Worm (Caenorhabditis elegans) whole organism, L4 larva: ENCODE measurements around the gene F49E11.7.

Experiments
- F49E8.2 ChIP-seq: sonication (generic microtip); optimal IDR thresholded peaks from 2 replicates; lab custom pipeline; 2016; ENCODE audit warnings: missing compliant biosample characterization, mild to moderate bottlenecking, missing genetic modification characterization, borderline replicate concordance
- T26A8.4 ChIP-seq: fragments of 200-800 bp; sonication (Bioruptor generic); IDR thresholded peaks from 2 replicates; pipeline ENCODE4 v1.3.6; 2022; ENCODE audit warnings: missing genetic modification characterization, missing compliant biosample characterization
- Y105C5A.15 ChIP-seq: fragments of 200-800 bp; sonication (Bioruptor generic); IDR thresholded peaks from 2 replicates; pipeline ENCODE4 v1.3.6; 2022; ENCODE audit warnings: missing genetic modification characterization, missing compliant biosample characterization
- Y5F2A.4 ChIP-seq: fragments of 200-800 bp; sonication (Bioruptor generic); optimal IDR thresholded peaks from 2 replicates; lab custom pipeline; 2018; ENCODE audit warnings: mild to moderate bottlenecking, missing genetic modification characterization, missing compliant biosample characterization
- Y75B8A.6 ChIP-seq: fragments of 200-800 bp; sonication (Bioruptor generic); IDR thresholded peaks from 2 replicates; pipeline ENCODE4 v1.3.6; 2022; ENCODE audit warnings: missing genetic modification reagents, missing genetic modification characterization, missing compliant biosample characterization
- aha-1 ChIP-seq: fragments of 150-350 bp; peaks from one replicate; lab custom pipeline; 2014; ENCODE audit warnings: missing biosample characterization, missing genetic modification characterization
- arid-1 ChIP-seq: fragments of 200-800 bp; sonication (Bioruptor generic); conservative IDR thresholded peaks from 2 replicates; pipeline ENCODE4 v1.3.6; 2022; ENCODE audit warnings: missing genetic modification reagents, missing genetic modification characterization, missing compliant biosample characterization
- attf-4 ChIP-seq: sonication (generic microtip); optimal IDR thresholded peaks from 3 replicates; lab custom pipeline; 2017; ENCODE audit warnings: missing biosample characterization, missing genetic modification characterization
- ceh-20 ChIP-seq: fragments of 200-800 bp; sonication (Bioruptor generic); IDR thresholded peaks from 2 replicates; pipeline ENCODE4 v1.3.6; 2022; ENCODE audit warnings: missing genetic modification reagents, missing genetic modification characterization, missing compliant biosample characterization
- ceh-44 ChIP-seq: fragments of 200-800 bp; sonication (Bioruptor generic); IDR thresholded peaks from 2 replicates; pipeline ENCODE4 v1.3.6; 2022; ENCODE audit warnings: missing genetic modification reagents, missing genetic modification characterization, missing compliant biosample characterization
- ceh-62 ChIP-seq: sonication (generic microtip); optimal IDR thresholded peaks from 2 replicates; lab custom pipeline; 2017; ENCODE audit warnings: missing biosample characterization, missing genetic modification characterization
- ces-1 ChIP-seq: fragments of 150-350 bp; sonication (generic microtip); optimal IDR thresholded peaks from 4 replicates; lab custom pipeline; 2014; ENCODE audit warnings: missing biosample characterization, missing genetic modification reagents, missing genetic modification characterization
- cey-2 ChIP-seq: sonication (generic microtip); optimal IDR thresholded peaks from 3 replicates; lab custom pipeline; 2017; ENCODE audit warnings: missing genetic modification characterization, mild to moderate bottlenecking, missing compliant biosample characterization, antibody characterized with exemption, borderline replicate concordance; ENCODE audit not compliant: insufficient read depth
- ctbp-1 ChIP-seq: fragments of 200-800 bp; sonication (Bioruptor generic); IDR thresholded peaks from 2 replicates; pipeline ENCODE4 v1.3.6; 2022; ENCODE audit warnings: missing genetic modification reagents, missing genetic modification characterization, missing compliant biosample characterization
- daf-8 ChIP-seq: fragments of 200-800 bp; sonication (Bioruptor generic); IDR thresholded peaks from 2 replicates; pipeline ENCODE4 v1.3.6; 2022; ENCODE audit warnings: missing genetic modification characterization, missing compliant biosample characterization
- dmd-6 ChIP-seq: fragments of 200-800 bp; sonication (Bioruptor generic); IDR thresholded peaks from 2 replicates; pipeline ENCODE4 v1.3.6; 2022; ENCODE audit warnings: missing genetic modification reagents, missing genetic modification characterization, missing compliant biosample characterization
- dmd-9 ChIP-seq: fragments of 200-800 bp; sonication (Bioruptor generic); IDR thresholded peaks from 2 replicates; pipeline ENCODE4 v1.3.6; 2022; ENCODE audit warnings: missing genetic modification reagents, missing genetic modification characterization, missing compliant biosample characterization
- duxl-1 ChIP-seq: sonication (generic microtip); optimal IDR thresholded peaks from 2 replicates; lab custom pipeline; 2016; ENCODE audit warnings: mild to moderate bottlenecking, missing genetic modification characterization, moderate library complexity, missing compliant biosample characterization; ENCODE audit not compliant: poor library complexity
- dve-1 ChIP-seq: sonication (generic microtip); optimal IDR thresholded peaks from 2 replicates; lab custom pipeline; 2017; ENCODE audit warnings: antibody characterized with exemption, mild to moderate bottlenecking, missing genetic modification characterization, missing compliant biosample characterization; ENCODE audit not compliant: insufficient read depth
- egl-27 ChIP-seq: sonication (generic microtip); optimal IDR thresholded peaks from 3 replicates; lab custom pipeline; 2017; ENCODE audit warnings: missing biosample characterization, missing genetic modification reagents, missing genetic modification characterization
- fkh-10 ChIP-seq: fragments of 150-350 bp; optimal IDR thresholded peaks from 2 replicates; lab custom pipeline; 2014; ENCODE audit warnings: missing biosample characterization, missing genetic modification reagents, missing genetic modification characterization
- fos-1 ChIP-seq: fragments of 150-350 bp; optimal IDR thresholded peaks from 2 replicates; lab custom pipeline; 2014; ENCODE audit warnings: missing biosample characterization, missing genetic modification characterization
- gei-8 ChIP-seq: fragments of 200-800 bp; sonication (Bioruptor generic); optimal IDR thresholded peaks from 2 replicates; lab custom pipeline; 2018; ENCODE audit warnings: mild to moderate bottlenecking, missing genetic modification characterization, missing compliant biosample characterization
- hlh-11 ChIP-seq: fragments of 200-800 bp; sonication (Bioruptor generic); optimal IDR thresholded peaks from 2 replicates; lab custom pipeline; 2018; ENCODE audit warnings: mild to moderate bottlenecking, missing genetic modification characterization, missing compliant biosample characterization
- hlh-30 ChIP-seq: sonication (generic microtip); optimal IDR thresholded peaks from 2 replicates; lab custom pipeline; 2017; ENCODE audit warnings: antibody characterized with exemption, mild to moderate bottlenecking, missing genetic modification characterization, missing compliant biosample characterization; ENCODE audit not compliant: insufficient read depth
- jun-1 ChIP-seq: fragments of 150-350 bp; optimal IDR thresholded peaks from 2 replicates; lab custom pipeline; 2014; ENCODE audit warnings: missing biosample characterization, missing genetic modification reagents, missing genetic modification characterization
- lin-1 ChIP-seq: fragments of 200-800 bp; sonication (Bioruptor generic); IDR thresholded peaks from 2 replicates; pipeline ENCODE4 v1.3.6; 2022; ENCODE audit warnings: missing genetic modification reagents, missing genetic modification characterization, missing compliant biosample characterization
- lin-13 ChIP-seq: fragments of 150-350 bp; optimal IDR thresholded peaks from 2 replicates; lab custom pipeline; 2014; ENCODE audit warnings: missing biosample characterization, missing genetic modification reagents, missing genetic modification characterization
- lin-15B ChIP-seq: fragments of 150-350 bp; sonication (generic microtip); optimal IDR thresholded peaks from 3 replicates; lab custom pipeline; 2014; ENCODE audit warnings: missing biosample characterization, missing genetic modification characterization
- lin-38 ChIP-seq: fragments of 200-800 bp; sonication (Bioruptor generic); IDR thresholded peaks from 2 replicates; pipeline ENCODE4 v1.3.6; 2022; ENCODE audit warnings: missing genetic modification reagents, missing genetic modification characterization, missing compliant biosample characterization
- mdl-1 ChIP-seq, 2 experiments: fragments of 150-350 bp in 1 of 2; sonication (generic microtip) in 1 of 2; optimal IDR thresholded peaks; 2 replicates each; lab custom pipeline; 2014 to 2017; ENCODE audit warnings: missing biosample characterization in 2 of 2, missing genetic modification characterization in 2 of 2
- mes-2 ChIP-seq: sonication (generic microtip); optimal IDR thresholded peaks from 2 replicates; lab custom pipeline; 2016; ENCODE audit warnings: missing genotype, mild to moderate bottlenecking, missing genetic modification characterization, missing compliant biosample characterization; ENCODE audit not compliant: poor library complexity, severe bottlenecking
- mxl-2 ChIP-seq: fragments of 200-800 bp; sonication (Bioruptor generic); conservative IDR thresholded peaks from 2 replicates; pipeline ENCODE4 v1.3.6; 2022; ENCODE audit warnings: missing genetic modification reagents, missing genetic modification characterization, missing compliant biosample characterization
- mxl-3 ChIP-seq: fragments of 200-800 bp; sonication (Bioruptor generic); optimal IDR thresholded peaks from 2 replicates; lab custom pipeline; 2018; ENCODE audit warnings: mild to moderate bottlenecking, missing genetic modification characterization, missing compliant biosample characterization
- nhr-102 ChIP-seq: sonication (generic microtip); optimal IDR thresholded peaks from 2 replicates; lab custom pipeline; 2016; ENCODE audit warnings: mild to moderate bottlenecking, missing genetic modification characterization, moderate library complexity, missing compliant biosample characterization
- nhr-11 ChIP-seq: fragments of 150-350 bp; optimal IDR thresholded peaks from 2 replicates; lab custom pipeline; 2014; ENCODE audit warnings: missing biosample characterization, missing genetic modification characterization
- nhr-111 ChIP-seq: fragments of 200-800 bp; sonication (Bioruptor generic); optimal IDR thresholded peaks from 2 replicates; lab custom pipeline; 2018; ENCODE audit warnings: mild to moderate bottlenecking, missing genetic modification characterization, missing compliant biosample characterization
- nhr-25 ChIP-seq: sonication (generic microtip); optimal IDR thresholded peaks from 2 replicates; lab custom pipeline; 2017; ENCODE audit warnings: missing genetic modification characterization, mild to moderate bottlenecking, missing compliant biosample characterization, antibody characterized with exemption, moderate library complexity, borderline replicate concordance; ENCODE audit not compliant: insufficient read depth
- nhr-28 ChIP-seq: fragments of 150-350 bp; optimal IDR thresholded peaks from 2 replicates; lab custom pipeline; 2014; ENCODE audit warnings: missing biosample characterization, missing genetic modification characterization
- nhr-48 ChIP-seq: sonication (generic microtip); optimal IDR thresholded peaks from 2 replicates; lab custom pipeline; 2016; ENCODE audit warnings: mild to moderate bottlenecking, missing genetic modification characterization, missing compliant biosample characterization
- nhr-76 ChIP-seq: fragments of 150-350 bp; optimal IDR thresholded peaks from 2 replicates; lab custom pipeline; 2014; ENCODE audit warnings: missing biosample characterization, missing genetic modification characterization
- nhr-77 ChIP-seq: fragments of 150-350 bp; optimal IDR thresholded peaks from 2 replicates; lab custom pipeline; 2014; ENCODE audit warnings: missing biosample characterization, missing genetic modification characterization
- php-3 ChIP-seq: fragments of 200-800 bp; sonication (Bioruptor generic); IDR thresholded peaks from 2 replicates; pipeline ENCODE4 v1.3.6; 2022; ENCODE audit warnings: missing genetic modification reagents, missing genetic modification characterization, missing compliant biosample characterization
- pqm-1 ChIP-seq: sonication (generic microtip); optimal IDR thresholded peaks from 2 replicates; lab custom pipeline; 2017; ENCODE audit warnings: missing biosample characterization, missing genetic modification characterization
- rbr-2 ChIP-seq: sonication (generic microtip); optimal IDR thresholded peaks from 2 replicates; lab custom pipeline; 2016; ENCODE audit warnings: missing genotype, missing genetic modification characterization, missing compliant biosample characterization
- sdz-12 ChIP-seq: fragments of 200-800 bp; sonication (Bioruptor generic); optimal IDR thresholded peaks from 2 replicates; lab custom pipeline; 2018; ENCODE audit warnings: mild to moderate bottlenecking, missing genetic modification characterization, missing compliant biosample characterization
- set-16 ChIP-seq: fragments of 200-800 bp; sonication (Bioruptor generic); IDR thresholded peaks from 2 replicates; pipeline ENCODE4 v1.3.6; 2022; ENCODE audit warnings: missing genetic modification reagents, missing genetic modification characterization, missing compliant biosample characterization
- unc-130 ChIP-seq: sonication (generic microtip); optimal IDR thresholded peaks from 2 replicates; lab custom pipeline; 2016; ENCODE audit warnings: missing genetic modification reagents, missing genetic modification characterization, missing compliant biosample characterization
- unc-62 ChIP-seq, 3 experiments: fragments of 150-350 bp in 1 of 3; sonication (generic microtip); optimal IDR thresholded peaks in 2 of 3; peaks in 1 of 3; 1 replicate in 1 of 3; 2 replicates in 2 of 3; lab custom pipeline; 2014 to 2017; ENCODE audit warnings: missing biosample characterization in 3 of 3, missing genetic modification characterization in 3 of 3, missing genetic modification reagents in 3 of 3, missing genotype in 1 of 3
- zag-1 ChIP-seq: fragments of 150-350 bp; optimal IDR thresholded peaks from 2 replicates; lab custom pipeline; 2014; ENCODE audit warnings: missing biosample characterization, missing genetic modification characterization
- ztf-7 ChIP-seq: fragments of 150-350 bp; optimal IDR thresholded peaks from 2 replicates; lab custom pipeline; 2014; ENCODE audit warnings: missing biosample characterization, missing genetic modification characterization

F49E11.7 gene

ce11 chrIV:13077694-13078093, 25.0 kb downstream of the F49E11.7 start:
- no peak; the same call in 1 of the 2 replicates for TF ChIP-seq ceh-20 (GFP tag; lab: Robert Waterston, UW)
- TF ChIP-seq mxl-3 = peak; percentile 70
- TF ChIP-seq hlh-11 = peak; percentile 83
- no peak for TF ChIP-seq set-16 (GFP tag; lab: Robert Waterston, UW)
- no peak for TF ChIP-seq gei-8 (GFP tag; lab: Kevin White, UChicago)
- no peak for TF ChIP-seq lin-15B
- no peak for TF ChIP-seq Y105C5A.15 (GFP tag; lab: Robert Waterston, UW)
- TF ChIP-seq ctbp-1 (GFP tag; lab: Robert Waterston, UW) = no peak
- no peak for TF ChIP-seq php-3
- no peak for TF ChIP-seq ceh-62 (tag; lab: Kevin White, UChicago)
- TF ChIP-seq dve-1 = no peak
- peak; percentile 28 for TF ChIP-seq cey-2 (tag; lab: Kevin White, UChicago)
- TF ChIP-seq aha-1 (tag; lab: Kevin White, UChicago) = peak; percentile 87
- peak; percentile 83 for TF ChIP-seq hlh-30 (tag; lab: Kevin White, UChicago)
- peak; percentile 79 for TF ChIP-seq nhr-48 (tag; lab: Kevin White, UChicago)
- TF ChIP-seq lin-13 (GFP tag; lab: Kevin White, UChicago) = no peak
- TF ChIP-seq dmd-9 (GFP tag; lab: Robert Waterston, UW) = no peak
- no peak for TF ChIP-seq mxl-2
- no peak for TF ChIP-seq lin-1 (GFP tag; lab: Robert Waterston, UW)
- TF ChIP-seq nhr-102 (tag; lab: Kevin White, UChicago) = no peak
- no peak for TF ChIP-seq F49E8.2 (tag; lab: Kevin White, UChicago)
- TF ChIP-seq unc-130 (GFP tag; lab: Kevin White, UChicago) = no peak
- peak; percentile 45 for TF ChIP-seq dmd-6 (GFP tag; lab: Robert Waterston, UW)
- no peak for TF ChIP-seq zag-1 (tag; lab: Kevin White, UChicago)
- peak; percentile 36 to 73 for TF ChIP-seq mdl-1 (tag; optimal IDR thresholded peaks at IDR 0.05; lab: Kevin White, UChicago)
- TF ChIP-seq pqm-1 (tag; lab: Kevin White, UChicago) = no peak
- TF ChIP-seq nhr-25 (tag; lab: Kevin White, UChicago) = peak; percentile 52
- TF ChIP-seq daf-8 (GFP tag; lab: Robert Waterston, UW) = no peak
- TF ChIP-seq sdz-12 (GFP tag; lab: Kevin White, UChicago) = no peak
- no peak for TF ChIP-seq ceh-44 (GFP tag; lab: Robert Waterston, UW)
- peak; percentile 26 for TF ChIP-seq nhr-77 (tag; lab: Kevin White, UChicago)
- no peak for TF ChIP-seq nhr-76 (tag; lab: Kevin White, UChicago)
- TF ChIP-seq fkh-10 (GFP tag; lab: Kevin White, UChicago) = no peak
- peak in 1 of 2 experiments; percentile 25 for TF ChIP-seq unc-62 (GFP tag; optimal IDR thresholded peaks at IDR 0.05 in 1 of 2; lab: Kevin White, UChicago)
- TF ChIP-seq unc-62 (tag; optimal IDR thresholded peaks at IDR 0.05; lab: Kevin White, UChicago) = no peak
- no peak for TF ChIP-seq rbr-2 (tag; lab: Kevin White, UChicago)
- TF ChIP-seq arid-1 (GFP tag; lab: Robert Waterston, UW) = no peak
- TF ChIP-seq egl-27 (tag; lab: Kevin White, UChicago) = no peak
- no peak for TF ChIP-seq Y5F2A.4 (GFP tag; lab: Kevin White, UChicago)
- no peak for TF ChIP-seq mes-2
- TF ChIP-seq nhr-111 (GFP tag; lab: Kevin White, UChicago) = no peak
- TF ChIP-seq attf-4 (tag; lab: Kevin White, UChicago) = no peak
- no peak for TF ChIP-seq ztf-7 (tag; lab: Kevin White, UChicago)
- peak; percentile 96 for TF ChIP-seq nhr-28
- no peak for TF ChIP-seq nhr-11
- TF ChIP-seq jun-1 (tag; lab: Kevin White, UChicago) = no peak
- no peak for TF ChIP-seq lin-38
- no peak for TF ChIP-seq duxl-1 (tag; lab: Kevin White, UChicago)
- TF ChIP-seq ces-1 = no peak
- TF ChIP-seq T26A8.4 = no peak
- no peak for TF ChIP-seq fos-1 (tag; lab: Kevin White, UChicago)
- TF ChIP-seq Y75B8A.6 = no peak
